Fruit fly (Drosophila melanogaster) Kc167 (cell line): ENCODE results near the gene CG6418.

ENCODE experiments used
- Myc ChIP-seq: fragments of >200 bp; optimal IDR thresholded peaks from 2 replicates; lab custom pipeline; 2017; ENCODE audit warnings: missing external identifiers
- insv ChIP-seq: fragments of >200 bp; optimal IDR thresholded peaks from 3 replicates; lab custom pipeline; 2018; ENCODE audit warnings: missing external identifiers
- psq ChIP-seq: fragments of >200 bp; optimal IDR thresholded peaks from 2 replicates; lab custom pipeline; 2017; ENCODE audit warnings: missing external identifiers
- ttk ChIP-seq: sonication (Bioruptor generic); optimal IDR thresholded peaks from 2 replicates; lab custom pipeline; 2017; ENCODE audit warnings: missing external identifiers

dm6 chr3L:10889692-10890089 lies 10.9 kb upstream of the CG6418 start, which contains the start of gene Cpr67Fa1:
- TF ChIP-seq insv (lab: Kevin White, UChicago) (no peak), psq (lab: Kevin White, UChicago) (no peak), Myc (lab: Kevin White, UChicago) (no peak), ttk (lab: Kevin White, UChicago) (no peak)
